Worm (Caenorhabditis elegans) whole organism, mixed stage, embryonic: ENCODE results near the gene F10D7.11.

Experiments
- ces-1 ChIP-seq: fragments of 150-350 bp; optimal IDR thresholded peaks from 2 replicates; lab custom pipeline; 2014; ENCODE audit warnings: missing biosample characterization, missing genetic modification reagents, missing genetic modification characterization
- cnd-1 ChIP-seq: fragments of 200-800 bp; sonication (Bioruptor generic); optimal IDR thresholded peaks from 2 replicates; lab custom pipeline; 2018; ENCODE audit warnings: mild to moderate bottlenecking, missing genetic modification characterization, missing compliant biosample characterization
- lin-13 ChIP-seq: fragments of 150-350 bp; optimal IDR thresholded peaks from 2 replicates; lab custom pipeline; 2014; ENCODE audit warnings: missing biosample characterization, missing genetic modification characterization
- nhr-12 ChIP-seq: fragments of 150-350 bp; optimal IDR thresholded peaks from 2 replicates; lab custom pipeline; 2014; ENCODE audit warnings: missing biosample characterization, missing genetic modification characterization
- nhr-28 ChIP-seq: fragments of 150-350 bp; optimal IDR thresholded peaks from 2 replicates; lab custom pipeline; 2014; ENCODE audit warnings: missing biosample characterization, missing genetic modification characterization
- ztf-11 ChIP-seq: fragments of 150-350 bp; optimal IDR thresholded peaks from 2 replicates; lab custom pipeline; 2014; ENCODE audit warnings: missing biosample characterization, missing genetic modification characterization

DNA sequence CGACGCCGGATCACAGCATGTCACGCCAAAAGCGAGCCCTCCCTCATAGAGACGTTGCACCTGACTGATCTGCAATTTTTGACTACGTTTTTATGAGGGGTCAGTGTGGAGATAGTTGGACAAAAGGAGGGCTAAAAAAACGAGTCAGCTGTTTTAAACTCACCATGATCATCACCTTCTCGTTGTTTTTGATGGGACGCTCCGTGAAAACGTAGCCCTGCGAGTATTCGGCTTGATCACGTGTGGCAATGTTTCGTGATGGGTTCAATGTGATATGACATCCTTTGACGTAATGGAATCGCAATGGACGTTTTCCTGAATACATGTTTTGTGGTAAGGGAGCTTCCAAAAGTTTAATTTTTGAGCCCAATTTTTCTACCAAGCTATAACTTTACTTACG lies 22.5 kb downstream of the F10D7.11 start:
- TF ChIP-seq ztf-11 (no peak), ces-1 (GFP tag; lab: Kevin White, UChicago) (no peak), lin-13 (tag; lab: Kevin White, UChicago) (no peak), nhr-12 (tag; lab: Kevin White, UChicago) (no peak), cnd-1 (tag; lab: Kevin White, UChicago) (no peak), nhr-28 (tag; lab: Kevin White, UChicago) (no peak)
